Fruit fly (Drosophila melanogaster) whole organism, embryonic: ENCODE data around the gene CG10195.

Experiments used
- Atf3 ChIP-seq: fragments of 200-800 bp; sonication (Bioruptor generic); optimal IDR thresholded peaks from 3 replicates; lab custom pipeline; 2016; ENCODE audit warnings: missing biosample characterization, missing genetic modification characterization
- CG10654 ChIP-seq: fragments of 200-800 bp; sonication (Bioruptor generic); optimal IDR thresholded peaks from 2 replicates; lab custom pipeline; 2016; ENCODE audit warnings: missing biosample characterization, missing genetic modification characterization
- CG12104 ChIP-seq: fragments of 200-800 bp; sonication (Bioruptor generic); optimal IDR thresholded peaks from 3 replicates; lab custom pipeline; 2016; ENCODE audit warnings: missing biosample characterization, missing genetic modification characterization
- CG12219 ChIP-seq: fragments of 200-800 bp; sonication (Bioruptor generic); optimal IDR thresholded peaks from 3 replicates; lab custom pipeline; 2018; ENCODE audit warnings: missing biosample characterization, mild to moderate bottlenecking, missing genetic modification characterization
- CG12942 ChIP-seq: fragments of 200-800 bp; sonication (Bioruptor generic); optimal IDR thresholded peaks from 3 replicates; lab custom pipeline; 2016; ENCODE audit warnings: missing biosample characterization, missing genetic modification characterization
- CG17829 ChIP-seq: fragments of 200-800 bp; optimal IDR thresholded peaks from 2 replicates; lab custom pipeline; 2019; ENCODE audit warnings: missing biosample characterization, mild to moderate bottlenecking, missing genetic modification characterization, moderate library complexity
- CG18011 ChIP-seq: fragments of 200-800 bp; sonication (Bioruptor generic); optimal IDR thresholded peaks from 2 replicates; lab custom pipeline; 2017; ENCODE audit warnings: missing biosample characterization, missing genetic modification characterization, mild to moderate bottlenecking, moderate library complexity, missing genotype
- CG18599 ChIP-seq: fragments of 200-800 bp; sonication (Bioruptor generic); optimal IDR thresholded peaks from 3 replicates; lab custom pipeline; 2017; ENCODE audit warnings: missing biosample characterization, missing genetic modification characterization, mild to moderate bottlenecking, moderate library complexity, missing genetic modification reagents
- CG2116 ChIP-seq: fragments of 200-800 bp; sonication (Bioruptor generic); optimal IDR thresholded peaks from 3 replicates; lab custom pipeline; 2018; ENCODE audit warnings: missing biosample characterization, mild to moderate bottlenecking, missing genetic modification characterization
- CG2678 ChIP-seq: fragments of 200-800 bp; sonication (Bioruptor generic); optimal IDR thresholded peaks from 3 replicates; lab custom pipeline; 2019; ENCODE audit warnings: missing biosample characterization, mild to moderate bottlenecking, missing genetic modification characterization, moderate library complexity
- CG34224 ChIP-seq: fragments of 200-800 bp; sonication (Bioruptor generic); IDR thresholded peaks from 3 replicates; pipeline ENCODE4 v1.3.6; 2022; ENCODE audit warnings: missing biosample characterization, missing genetic modification characterization; ENCODE audit not compliant: partially characterized antibody
- CG6175 ChIP-seq: fragments of 200-800 bp; sonication (Bioruptor generic); IDR thresholded peaks from 3 replicates; pipeline ENCODE4 v1.3.6; 2022; ENCODE audit warnings: missing biosample characterization, missing genetic modification characterization
- CG6689 ChIP-seq: fragments of 200-800 bp; sonication (Bioruptor generic); IDR thresholded peaks from 2 replicates; pipeline ENCODE4 v1.3.6; 2022; ENCODE audit warnings: missing biosample characterization, missing genetic modification characterization
- CrebB ChIP-seq: fragments of 200-800 bp; sonication (Bioruptor generic); optimal IDR thresholded peaks from 3 replicates; lab custom pipeline; 2018; ENCODE audit warnings: missing biosample characterization, mild to moderate bottlenecking, missing genetic modification characterization
- Dad ChIP-seq: fragments of 200-800 bp; sonication (Bioruptor generic); optimal IDR thresholded peaks from 3 replicates; lab custom pipeline; 2016; ENCODE audit warnings: missing biosample characterization, missing genetic modification characterization
- Doc3 ChIP-seq: fragments of 200-800 bp; sonication (Bioruptor generic); IDR thresholded peaks from 3 replicates; pipeline ENCODE4 v1.3.6; 2022; ENCODE audit warnings: missing biosample characterization, missing genetic modification characterization; ENCODE audit not compliant: partially characterized antibody
- Drgx ChIP-seq: fragments of 200-800 bp; sonication (Bioruptor generic); IDR thresholded peaks from 2 replicates; pipeline ENCODE4 v1.3.6; 2022; ENCODE audit warnings: missing biosample characterization, missing genetic modification characterization
- HLH4C ChIP-seq: fragments of 200-800 bp; sonication (Bioruptor generic); IDR thresholded peaks from 3 replicates; pipeline ENCODE4 v1.3.6; 2022; ENCODE audit warnings: missing biosample characterization, missing genetic modification characterization; ENCODE audit not compliant: partially characterized antibody
- HmgD ChIP-seq: fragments of 200-800 bp; sonication (Bioruptor generic); optimal IDR thresholded peaks from 3 replicates; lab custom pipeline; 2016; ENCODE audit warnings: missing biosample characterization, missing genetic modification characterization
- Hr3 ChIP-seq: fragments of 200-800 bp; sonication (Bioruptor generic); optimal IDR thresholded peaks from 3 replicates; lab custom pipeline; 2016; ENCODE audit warnings: missing biosample characterization, missing genetic modification characterization
- Mad ChIP-seq: fragments of 200-800 bp; sonication (Bioruptor generic); optimal IDR thresholded peaks from 2 replicates; lab custom pipeline; 2016; ENCODE audit warnings: missing biosample characterization, missing genetic modification characterization
- Mrtf ChIP-seq: fragments of 200-800 bp; sonication (Bioruptor generic); IDR thresholded peaks from 3 replicates; pipeline ENCODE4 v1.3.6; 2022; ENCODE audit warnings: missing biosample characterization, missing genetic modification characterization
- Myb ChIP-seq: fragments of 200-800 bp; sonication (Bioruptor generic); optimal IDR thresholded peaks from 2 replicates; lab custom pipeline; 2016; ENCODE audit warnings: missing biosample characterization, missing genetic modification characterization
- Nf-YB ChIP-seq: fragments of 200-800 bp; sonication (Bioruptor generic); optimal IDR thresholded peaks from 3 replicates; lab custom pipeline; 2019; ENCODE audit warnings: missing biosample characterization, mild to moderate bottlenecking, missing genetic modification characterization, moderate library complexity
- NfI ChIP-seq: fragments of 200-800 bp; sonication (Bioruptor generic); optimal IDR thresholded peaks from 3 replicates; lab custom pipeline; 2018; ENCODE audit warnings: missing biosample characterization, mild to moderate bottlenecking, missing genetic modification characterization, moderate library complexity
- Side ChIP-seq: fragments of 200-800 bp; sonication (Bioruptor generic); optimal IDR thresholded peaks from 2 replicates; lab custom pipeline; 2016; ENCODE audit warnings: missing biosample characterization, missing genetic modification characterization
- Spps ChIP-seq: fragments of 200-800 bp; sonication (Bioruptor generic); optimal IDR thresholded peaks from 2 replicates; lab custom pipeline; 2018; ENCODE audit warnings: missing biosample characterization, mild to moderate bottlenecking, missing genetic modification characterization
- Sry-β ChIP-seq: fragments of 200-800 bp; sonication (Bioruptor generic); optimal IDR thresholded peaks from 2 replicates; lab custom pipeline; 2018; ENCODE audit warnings: missing biosample characterization, mild to moderate bottlenecking, missing genetic modification characterization, moderate library complexity
- Trl ChIP-seq, 3 experiments: fragments of >200 bp in 2 of 3; fragments of 200-800 bp in 1 of 3; sonication (Bioruptor generic) in 1 of 3; optimal IDR thresholded peaks; 2 replicates in 1 of 3; 3 replicates in 2 of 3; lab custom pipeline; 2016 to 2017; ENCODE audit warnings: missing biosample characterization in 1 of 3, missing genetic modification characterization in 1 of 3
- Xbp1 ChIP-seq: fragments of 200-800 bp; sonication (Bioruptor generic); optimal IDR thresholded peaks from 3 replicates; lab custom pipeline; 2016; ENCODE audit warnings: missing biosample characterization, mild to moderate bottlenecking, missing genetic modification characterization
- ase ChIP-seq: fragments of 200-800 bp; sonication (Bioruptor generic); IDR thresholded peaks from 3 replicates; pipeline ENCODE4 v1.3.6; 2022; ENCODE audit warnings: missing biosample characterization, missing genetic modification characterization
- az2 ChIP-seq: fragments of 200-800 bp; sonication (Bioruptor generic); optimal IDR thresholded peaks from 3 replicates; lab custom pipeline; 2016; ENCODE audit warnings: missing biosample characterization, missing genetic modification characterization
- caup ChIP-seq: fragments of 200-800 bp; sonication (Bioruptor generic); optimal IDR thresholded peaks from 3 replicates; lab custom pipeline; 2017; ENCODE audit warnings: missing biosample characterization, mild to moderate bottlenecking, missing genetic modification characterization, moderate library complexity; ENCODE audit not compliant: severe bottlenecking
- da ChIP-seq: fragments of 200-800 bp; sonication (Bioruptor generic); optimal IDR thresholded peaks from 2 replicates; lab custom pipeline; 2016; ENCODE audit warnings: missing biosample characterization, missing genetic modification characterization
- disco-r ChIP-seq: fragments of 200-800 bp; sonication (Bioruptor generic); optimal IDR thresholded peaks from 2 replicates; lab custom pipeline; 2016; ENCODE audit warnings: missing biosample characterization, missing genetic modification characterization
- ems ChIP-seq: fragments of 200-800 bp; sonication (Bioruptor generic); optimal IDR thresholded peaks from 3 replicates; lab custom pipeline; 2016; ENCODE audit warnings: missing biosample characterization, missing genetic modification characterization
- ewg ChIP-seq: fragments of 200-800 bp; sonication (Bioruptor generic); optimal IDR thresholded peaks from 3 replicates; lab custom pipeline; 2017; ENCODE audit warnings: mild to moderate bottlenecking, missing biosample characterization, missing genetic modification reagents, missing genetic modification characterization
- gcm2 ChIP-seq: fragments of 200-800 bp; sonication (Bioruptor generic); optimal IDR thresholded peaks from 2 replicates; lab custom pipeline; 2016; ENCODE audit warnings: missing biosample characterization, missing genetic modification characterization
- gfzf ChIP-seq: fragments of 200-800 bp; sonication (Bioruptor generic); optimal IDR thresholded peaks from 2 replicates; lab custom pipeline; 2016; ENCODE audit warnings: missing biosample characterization, mild to moderate bottlenecking, missing genetic modification characterization, moderate library complexity
- luna ChIP-seq: fragments of 200-800 bp; sonication (Bioruptor generic); optimal IDR thresholded peaks from 2 replicates; lab custom pipeline; 2016; ENCODE audit warnings: missing biosample characterization, missing genetic modification characterization
- mam ChIP-seq: fragments of 200-800 bp; sonication (Bioruptor generic); optimal IDR thresholded peaks from 3 replicates; lab custom pipeline; 2016; ENCODE audit warnings: missing biosample characterization, missing genetic modification characterization
- onecut ChIP-seq: fragments of 200-800 bp; sonication (Bioruptor generic); IDR thresholded peaks from 2 replicates; pipeline ENCODE4 v1.3.6; 2022; ENCODE audit warnings: missing biosample characterization, missing genetic modification characterization
- phol ChIP-seq: fragments of 200-800 bp; sonication (Bioruptor generic); optimal IDR thresholded peaks from 3 replicates; lab custom pipeline; 2018; ENCODE audit warnings: missing biosample characterization, mild to moderate bottlenecking, missing genetic modification characterization, moderate library complexity
- pzg ChIP-seq: fragments of 200-800 bp; sonication (Bioruptor generic); optimal IDR thresholded peaks from 3 replicates; lab custom pipeline; 2018; ENCODE audit warnings: missing biosample characterization, mild to moderate bottlenecking, missing genetic modification characterization, moderate library complexity
- row ChIP-seq: fragments of 200-800 bp; sonication (Bioruptor generic); IDR thresholded peaks from 3 replicates; pipeline ENCODE4 v1.3.6; 2022; ENCODE audit warnings: missing biosample characterization, missing genetic modification characterization
- scrt ChIP-seq: fragments of 200-800 bp; sonication (Bioruptor generic); optimal IDR thresholded peaks from 2 replicates; lab custom pipeline; 2018; ENCODE audit warnings: missing biosample characterization, mild to moderate bottlenecking, missing genetic modification characterization, moderate library complexity
- sens ChIP-seq: fragments of 200-800 bp; sonication (Bioruptor generic); peaks from one replicate; lab custom pipeline; 2016; ENCODE audit warnings: missing biosample characterization, missing genetic modification characterization
- sna ChIP-seq: fragments of 200-800 bp; sonication (Bioruptor generic); IDR thresholded peaks from 2 replicates; pipeline ENCODE4 v1.3.6; 2022; ENCODE audit warnings: missing biosample characterization, missing genetic modification characterization; ENCODE audit not compliant: partially characterized antibody
- tio ChIP-seq: fragments of 200-800 bp; sonication (Bioruptor generic); optimal IDR thresholded peaks from 2 replicates; lab custom pipeline; 2017; ENCODE audit warnings: missing biosample characterization, missing genetic modification characterization, inconsistent platforms
- twi ChIP-seq: fragments of 200-800 bp; optimal IDR thresholded peaks from 2 replicates; lab custom pipeline; 2019; ENCODE audit warnings: missing biosample characterization, mild to moderate bottlenecking, missing genetic modification characterization, moderate library complexity

The CG10195 gene

DNA sequence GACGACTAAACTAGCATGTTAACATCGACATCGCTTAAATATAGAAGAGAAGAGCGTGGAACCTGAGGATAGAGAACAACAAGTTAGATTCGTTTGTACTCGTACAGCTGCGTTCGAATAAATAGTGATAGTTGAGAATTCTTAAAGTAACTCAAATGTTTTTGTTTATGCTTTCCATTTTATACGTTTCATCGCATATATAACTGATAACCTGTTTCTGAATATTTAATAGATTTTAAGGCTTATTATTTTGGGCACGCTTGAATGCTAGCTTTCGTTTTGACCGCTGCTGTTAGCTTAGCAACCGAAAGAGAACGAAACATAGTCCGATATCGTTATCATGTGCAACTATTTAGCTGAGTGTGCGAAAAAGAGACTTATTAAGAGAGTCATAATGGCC is 43.8 kb upstream of the CG10195 start (continued):
- TF ChIP-seq CG18599 (peak; percentile 99), CG12942 (GFP tag; lab: Kevin White, UChicago) (peak; percentile 85), caup (GFP tag; lab: Kevin White, UChicago) (peak; percentile 97), Trl (optimal IDR thresholded peaks at IDR 0.05; lab: Kevin White, UChicago) (peak in 1 of 2 experiments; percentile 82), Trl (GFP tag; optimal IDR thresholded peaks at IDR 0.05; lab: Kevin White, UChicago) (peak; percentile 90), da (GFP tag; lab: Kevin White, UChicago) (peak; percentile 78), Nf-YB (GFP tag; lab: Kevin White, UChicago) (peak; percentile 82), Drgx (GFP tag; lab: Robert Waterston, UW) (peak; percentile 99), tio (GFP tag; lab: Kevin White, UChicago) (no peak), CG17829 (tag; lab: Kevin White, UChicago) (peak; percentile 87), Side (GFP tag; lab: Kevin White, UChicago) (peak; percentile 94), onecut (peak; percentile 80), sens (GFP tag; lab: Kevin White, UChicago) (peak; percentile 98), HmgD (GFP tag; lab: Kevin White, UChicago) (peak; percentile 83), CG10654 (GFP tag; lab: Kevin White, UChicago) (peak; percentile 85), Hr3 (GFP tag; lab: Kevin White, UChicago) (peak; percentile 89), CrebB (peak; percentile 97), ewg (GFP tag; lab: Kevin White, UChicago) (peak; percentile 74), Mrtf (GFP tag; lab: Robert Waterston, UW) (peak; percentile 95), CG12219 (peak; percentile 93), Spps (tag; lab: Kevin White, UChicago) (peak; percentile 55), gfzf (GFP tag; lab: Kevin White, UChicago) (no peak), az2 (peak; percentile 88), ase (peak; percentile 93), Sry-β (GFP tag; lab: Kevin White, UChicago) (no peak), CG2678 (tag; lab: Kevin White, UChicago) (peak; percentile 98), Myb (peak; percentile 87), row (GFP tag; lab: Robert Waterston, UW) (peak; percentile 98), Mad (GFP tag; lab: Kevin White, UChicago) (peak; percentile 84), CG34224 (GFP tag; lab: Robert Waterston, UW) (no peak), HLH4C (no peak), luna (peak; percentile 94), mam (GFP tag; lab: Kevin White, UChicago) (peak; percentile 98), CG18011 (GFP tag; lab: Kevin White, UChicago) (peak; percentile 87), sna (GFP tag; lab: Robert Waterston, UW) (no peak), pzg (peak; percentile 33), ems (GFP tag; lab: Kevin White, UChicago) (peak; percentile 96), phol (tag; lab: Kevin White, UChicago) (peak; percentile 84), twi (tag; lab: Kevin White, UChicago) (peak; percentile 74), NfI (GFP tag; lab: Kevin White, UChicago) (peak; percentile 97), Atf3 (peak; percentile 85), CG6175 (GFP tag; lab: Robert Waterston, UW) (peak; percentile 94), CG12104 (GFP tag; lab: Kevin White, UChicago) (peak; percentile 91), CG6689 (GFP tag; lab: Robert Waterston, UW) (peak; percentile 92), Doc3 (GFP tag; lab: Robert Waterston, UW) (no peak), gcm2 (peak; percentile 87), Dad (GFP tag; lab: Kevin White, UChicago) (peak; percentile 86), disco-r (GFP tag; lab: Kevin White, UChicago) (peak; percentile 94), CG2116 (GFP tag; lab: Kevin White, UChicago) (peak; percentile 70), scrt (GFP tag; lab: Kevin White, UChicago) (peak; percentile 95), Xbp1 (GFP tag; lab: Kevin White, UChicago) (peak; percentile 92)
